Fruit fly (Drosophila melanogaster): ENCODE results near the gene CG12716.

Gene CG12716

dm6 chrX:13023777-13024176 is 47.7 kb upstream of the CG12716 start (continued):
- TF ChIP-seq sens-2 (GFP tag; IDR thresholded peaks at IDR 0.05), result no peak
- no peak for TF ChIP-seq Gug (GFP tag; IDR thresholded peaks at IDR 0.05)
- TF ChIP-seq CG2120 (GFP tag; optimal IDR thresholded peaks at IDR 0.05), result peak; percentile 57
- peak; percentile 10 for TF ChIP-seq Hsf (GFP tag; optimal IDR thresholded peaks at IDR 0.05)
- no peak for TF ChIP-seq Spps (tag; optimal IDR thresholded peaks at IDR 0.05)
- peak; percentile 80 for TF ChIP-seq CG18599 (GFP tag; optimal IDR thresholded peaks at IDR 0.05)
- TF ChIP-seq gt (GFP tag; IDR thresholded peaks at IDR 0.05), result no peak
- no peak for TF ChIP-seq lbe (GFP tag; optimal IDR thresholded peaks at IDR 0.05)
- TF ChIP-seq CG14441 (GFP tag; IDR thresholded peaks at IDR 0.05), result 0 out of 2 replicates have a peak, but pooled peaks have one; percentile 10
- TF ChIP-seq sd (tag; optimal IDR thresholded peaks at IDR 0.05), result no peak
- TF ChIP-seq CG30403 (GFP tag; optimal IDR thresholded peaks at IDR 0.05), result peak; percentile 36
- TF ChIP-seq Oli (tag; optimal IDR thresholded peaks at IDR 0.05), result peak; percentile 10
- peak; percentile 13 for TF ChIP-seq CG6854 (GFP tag; optimal IDR thresholded peaks at IDR 0.05)
- TF ChIP-seq CG1647 (GFP tag; optimal IDR thresholded peaks at IDR 0.05), result no peak
- peak; percentile 27 for TF ChIP-seq lilli (GFP tag; optimal IDR thresholded peaks at IDR 0.05)
- no peak for TF ChIP-seq Dll (GFP tag; IDR thresholded peaks at IDR 0.05; ENCODE audit: partially characterized antibody)
- peak; percentile 9 for TF ChIP-seq CG9609 (GFP tag; optimal IDR thresholded peaks at IDR 0.05)
- peak; percentile 52 for TF ChIP-seq CG11504 (tag; optimal IDR thresholded peaks at IDR 0.05)
- peak in 1 of 2 experiments; percentile 48 for TF ChIP-seq Hr51 (GFP tag; optimal IDR thresholded peaks at IDR 0.05)
- TF ChIP-seq oc (tag; optimal IDR thresholded peaks at IDR 0.05), result no peak
- no peak for TF ChIP-seq vfl (GFP tag; optimal IDR thresholded peaks at IDR 0.05)
- no peak for TF ChIP-seq hkb (optimal IDR thresholded peaks at IDR 0.05)
- no peak for TF ChIP-seq hkb (GFP tag; IDR thresholded peaks at IDR 0.05)
- TF ChIP-seq BtbVII (GFP tag; optimal IDR thresholded peaks at IDR 0.05), result peak; percentile 9
- peak; percentile 6 for TF ChIP-seq HLH54F (GFP tag; optimal IDR thresholded peaks at IDR 0.05)
- TF ChIP-seq Jarid2 (GFP tag; optimal IDR thresholded peaks at IDR 0.05), result no peak
- peak; percentile 24 for TF ChIP-seq HHEX (GFP tag; optimal IDR thresholded peaks at IDR 0.05)
- TF ChIP-seq CG7963 (GFP tag; IDR thresholded peaks at IDR 0.05; ENCODE audit: partially characterized antibody), result no peak
- 0 out of 3 replicates have a peak, but pooled peaks have one; percentile 30 for TF ChIP-seq ci (GFP tag; IDR thresholded peaks at IDR 0.05)
- no peak for TF ChIP-seq CG11085 (GFP tag; IDR thresholded peaks at IDR 0.05)
- TF ChIP-seq CG9727 (GFP tag; optimal IDR thresholded peaks at IDR 0.05), result peak; percentile 16
- peak; percentile 17 for TF ChIP-seq CG13424 (tag; optimal IDR thresholded peaks at IDR 0.05)
- TF ChIP-seq sens (GFP tag), result peak; percentile 74
- peak; percentile 24 for TF ChIP-seq CG6813 (GFP tag; optimal IDR thresholded peaks at IDR 0.05)
- peak; percentile 11 for TF ChIP-seq unpg (GFP tag; optimal IDR thresholded peaks at IDR 0.05)
- peak; percentile 13 for TF ChIP-seq CG9817 (tag; optimal IDR thresholded peaks at IDR 0.05)
- no peak for TF ChIP-seq Dad (GFP tag; optimal IDR thresholded peaks at IDR 0.05)
- no peak for TF ChIP-seq CG10267 (tag; optimal IDR thresholded peaks at IDR 0.05)
- peak; percentile 21 for TF ChIP-seq CG8924 (tag; optimal IDR thresholded peaks at IDR 0.05)
- peak; percentile 21 for TF ChIP-seq mam (GFP tag; optimal IDR thresholded peaks at IDR 0.05)
- peak; percentile 17 for TF ChIP-seq ind (GFP tag; optimal IDR thresholded peaks at IDR 0.05)
- TF ChIP-seq Rfx (GFP tag; IDR thresholded peaks at IDR 0.05), result peak; percentile 54
- TF ChIP-seq CG17359 (tag; optimal IDR thresholded peaks at IDR 0.05), result peak; percentile 19
- peak; percentile 24 for TF ChIP-seq CoRest (tag; optimal IDR thresholded peaks at IDR 0.05)
- TF ChIP-seq cwo (GFP tag; optimal IDR thresholded peaks at IDR 0.05), result peak; percentile 31
- TF ChIP-seq lmd (GFP tag; IDR thresholded peaks at IDR 0.05), result peak; percentile 29; the same call in 1 of the 2 replicates
- peak; percentile 60 for TF ChIP-seq row (GFP tag; IDR thresholded peaks at IDR 0.05)
- peak; percentile 31; the same call in 1 of the 2 replicates for TF ChIP-seq ranshi (GFP tag; IDR thresholded peaks at IDR 0.05)
- peak; percentile 43 for TF ChIP-seq Fer3 (tag; optimal IDR thresholded peaks at IDR 0.05)
- TF ChIP-seq CG12769 (tag; optimal IDR thresholded peaks at IDR 0.05), result peak; percentile 47
- TF ChIP-seq CG13123 (GFP tag; optimal IDR thresholded peaks at IDR 0.05), result no peak
